Worm (Caenorhabditis elegans): ENCODE data around the gene pup-2.

DNA sequence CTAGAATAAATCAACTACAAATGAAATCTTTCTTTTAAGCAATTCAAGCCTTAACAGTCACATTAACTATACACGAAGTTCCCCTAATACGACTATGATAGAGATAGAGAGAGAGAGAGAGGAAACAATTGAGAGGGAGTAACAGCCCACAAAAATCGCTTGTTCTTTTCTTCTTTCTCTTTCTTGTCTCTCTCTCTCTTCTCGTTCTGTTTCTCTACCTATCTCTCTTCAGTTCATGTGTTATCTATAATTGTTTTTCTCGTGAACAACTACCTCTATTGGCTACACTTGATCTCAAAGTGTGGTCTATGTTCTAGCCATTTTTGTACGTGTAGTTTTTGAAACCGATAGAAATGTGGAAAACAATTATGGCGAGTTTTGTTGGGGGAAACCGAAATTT lies 16.9 kb downstream of the pup-2 start:
- TF ChIP-seq nhr-90 (tag; optimal IDR thresholded peaks at IDR 0.05): no peak
- no peak for TF ChIP-seq lir-1 (GFP tag; conservative IDR thresholded peaks at IDR 0.05)
- TF ChIP-seq efl-1 (GFP tag; optimal IDR thresholded peaks at IDR 0.05): no peak
- TF ChIP-seq ztf-25 (GFP tag; IDR thresholded peaks at IDR 0.05): no peak
- no peak for TF ChIP-seq ets-4 (GFP tag; optimal IDR thresholded peaks at IDR 0.05)

All from whole organism, young adult.